Worm (Caenorhabditis elegans) whole organism, L4/young adult: ENCODE results near the gene glr-1.

Experiments
- dao-5 ChIP-seq: sonication (generic microtip); optimal IDR thresholded peaks from 2 replicates; lab custom pipeline; 2016; ENCODE audit warnings: missing genotype, missing genetic modification characterization, moderate library complexity, missing compliant biosample characterization
- him-1 ChIP-seq: sonication (generic microtip); optimal IDR thresholded peaks from 2 replicates; lab custom pipeline; 2016; ENCODE audit warnings: missing genotype, missing genetic modification reagents, missing genetic modification characterization, missing compliant biosample characterization

DNA sequence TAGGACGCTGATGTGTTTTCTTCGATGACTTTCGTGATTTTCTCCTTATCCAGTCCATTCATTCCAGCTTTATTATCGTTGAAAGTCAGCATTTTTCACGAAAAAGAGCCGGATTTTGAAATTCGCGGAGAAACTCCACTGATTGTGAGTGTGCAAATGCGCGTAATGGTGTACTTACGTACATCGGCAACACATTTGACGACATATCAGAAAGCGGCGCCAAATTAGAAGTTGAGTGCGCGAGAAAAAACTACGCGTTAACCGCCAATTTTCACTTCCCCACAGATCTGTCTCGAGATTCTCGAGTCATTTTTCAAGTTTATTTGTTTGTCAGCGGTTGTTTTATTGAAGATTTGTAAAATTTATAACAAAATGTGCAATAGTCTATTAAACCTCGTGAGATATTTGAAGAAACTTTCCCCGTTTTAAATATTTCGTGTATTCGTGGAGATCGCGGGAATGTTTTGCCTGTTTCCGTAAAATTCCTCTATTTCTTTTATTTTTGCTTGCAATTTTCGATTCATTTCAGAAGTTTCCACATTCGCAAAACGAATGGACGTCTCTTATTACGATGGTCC lies 40.1 kb upstream of the glr-1 start, which contains the start of the genes polk-1 and gpr-1:
- TF ChIP-seq him-1 (tag; lab: Kevin White, UChicago), result no peak
- no peak for TF ChIP-seq dao-5 (tag; lab: Kevin White, UChicago)
